Fruit fly (Drosophila melanogaster): ENCODE measurements around the gene GATAe.

Gene GATAe

dm6 chr3R:15972979-15973486 lies 35.9 kb upstream of the GATAe start, which contains the start of gene Hel89B (continued):
- TF ChIP-seq Blimp-1 (GFP tag; optimal IDR thresholded peaks at IDR 0.05) (peak; percentile 47), zen2 (GFP tag; IDR thresholded peaks at IDR 0.05; ENCODE audit: partially characterized antibody) (no peak), CG11504 (tag; optimal IDR thresholded peaks at IDR 0.05) (peak; percentile 76), dpn (GFP tag; optimal IDR thresholded peaks at IDR 0.05) (peak; percentile 66 to 67), Dip2 (GFP tag; IDR thresholded peaks at IDR 0.05) (no peak), CG10209 (GFP tag; optimal IDR thresholded peaks at IDR 0.05) (peak; percentile 40), ind (GFP tag; optimal IDR thresholded peaks at IDR 0.05) (peak; percentile 69), stwl (tag; optimal IDR thresholded peaks at IDR 0.05) (peak; percentile 41), CG1603 (tag; optimal IDR thresholded peaks at IDR 0.05) (peak; percentile 76), sens (GFP tag) (peak; percentile 95), CG30020 (tag; optimal IDR thresholded peaks at IDR 0.05) (peak; percentile 96), seq (GFP tag; IDR thresholded peaks at IDR 0.05) (no peak), YL-1 (GFP tag; optimal IDR thresholded peaks at IDR 0.05) (peak; percentile 33), CG2678 (tag; optimal IDR thresholded peaks at IDR 0.05) (peak; percentile 62), HLH3B (GFP tag; IDR thresholded peaks at IDR 0.05) (no peak), Sry-β (GFP tag; optimal IDR thresholded peaks at IDR 0.05) (peak; percentile 45), org-1 (GFP tag; optimal IDR thresholded peaks at IDR 0.05) (peak; percentile 21), pho (GFP tag; optimal IDR thresholded peaks at IDR 0.05) (peak; percentile 76), mam (GFP tag; optimal IDR thresholded peaks at IDR 0.05) (peak; percentile 83), Sry-δ (GFP tag; optimal IDR thresholded peaks at IDR 0.05) (peak; percentile 96), CG17359 (tag; optimal IDR thresholded peaks at IDR 0.05) (peak; percentile 52), Side (GFP tag; optimal IDR thresholded peaks at IDR 0.05) (no peak), emc (GFP tag; optimal IDR thresholded peaks at IDR 0.05) (peak; percentile 41), CG6272 (GFP tag; IDR thresholded peaks at IDR 0.05) (peak; percentile 50; the same call in 1 of the 2 replicates), CG9609 (GFP tag; optimal IDR thresholded peaks at IDR 0.05) (peak; percentile 66), usp (GFP tag; optimal IDR thresholded peaks at IDR 0.05) (no peak), Ets97D (GFP tag; optimal IDR thresholded peaks at IDR 0.05) (peak; percentile 83), Nf-YC (tag; optimal IDR thresholded peaks at IDR 0.05) (peak; percentile 48), hkb (optimal IDR thresholded peaks at IDR 0.05) (peak; percentile 92), hkb (GFP tag; IDR thresholded peaks at IDR 0.05) (no peak), Meics (GFP tag; optimal IDR thresholded peaks at IDR 0.05) (peak; percentile 46), onecut (GFP tag; IDR thresholded peaks at IDR 0.05) (peak; percentile 36), CG13624 (GFP tag; optimal IDR thresholded peaks at IDR 0.05) (peak; percentile 47), CG8290 (GFP tag; optimal IDR thresholded peaks at IDR 0.05) (peak; percentile 29), CG8290 (tag; optimal IDR thresholded peaks at IDR 0.05) (peak in 1 of 2 experiments; percentile 33), phol (tag; optimal IDR thresholded peaks at IDR 0.05) (peak; percentile 88), fd3F (GFP tag; optimal IDR thresholded peaks at IDR 0.05) (peak; percentile 51), CG4424 (GFP tag; optimal IDR thresholded peaks at IDR 0.05) (peak; percentile 48), Hr78 (GFP tag; optimal IDR thresholded peaks at IDR 0.05) (peak in 1 of 2 experiments; percentile 61), CG8765 (GFP tag; IDR thresholded peaks at IDR 0.05) (no peak), CG14965 (GFP tag; optimal IDR thresholded peaks at IDR 0.05; ENCODE audit: borderline replicate concordance) (no peak), BEAF-32 (GFP tag; optimal IDR thresholded peaks at IDR 0.05) (peak; percentile 95), Med (GFP tag) (peak; percentile 69), CG7786 (GFP tag; optimal IDR thresholded peaks at IDR 0.05) (peak; percentile 65), nerfin-1 (tag; optimal IDR thresholded peaks at IDR 0.05) (peak; percentile 32), CG9817 (tag; optimal IDR thresholded peaks at IDR 0.05) (peak; percentile 89), CG10462 (GFP tag; optimal IDR thresholded peaks at IDR 0.05) (peak; percentile 33), CG10565 (GFP tag; optimal IDR thresholded peaks at IDR 0.05) (peak; percentile 6), crc (GFP tag; optimal IDR thresholded peaks at IDR 0.05) (no peak), Mad (GFP tag; optimal IDR thresholded peaks at IDR 0.05) (peak; percentile 49), HLHmδ (GFP tag; optimal IDR thresholded peaks at IDR 0.05) (peak; percentile 80)

Measured in whole organism, embryonic.